Fruit fly (Drosophila melanogaster): ENCODE results near the gene CG12121.

DNA sequence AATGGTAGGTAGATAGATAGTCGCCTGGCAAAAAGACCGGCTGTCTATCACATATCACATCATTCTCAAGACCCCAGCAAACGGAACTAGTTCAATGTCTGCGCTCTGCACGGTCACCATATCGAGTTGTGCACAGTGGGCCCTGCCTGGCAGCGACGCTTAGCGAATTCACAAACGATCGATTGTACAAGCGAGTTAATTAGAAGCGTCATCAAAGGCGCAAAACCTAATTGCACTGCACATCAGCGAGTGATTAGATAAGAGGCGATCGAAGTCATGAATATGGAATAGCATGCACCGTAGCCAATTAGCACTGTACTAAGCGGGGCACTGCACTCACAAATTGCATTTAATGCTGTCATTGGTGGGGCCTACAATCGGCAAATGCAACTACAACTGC lies 11.7 kb downstream of the CG12121 start:
- TF ChIP-seq CG11398 (GFP tag; optimal IDR thresholded peaks at IDR 0.05) (no peak), Sox102F (GFP tag; optimal IDR thresholded peaks at IDR 0.05) (peak; percentile 45), ATbp (GFP tag; optimal IDR thresholded peaks at IDR 0.05) (no peak), tup (GFP tag; optimal IDR thresholded peaks at IDR 0.05) (no peak), Tbp (GFP tag; optimal IDR thresholded peaks at IDR 0.05) (no peak), CG13894 (tag; optimal IDR thresholded peaks at IDR 0.05) (no peak), CG15479 (GFP tag; optimal IDR thresholded peaks at IDR 0.05) (no peak), ab (GFP tag; optimal IDR thresholded peaks at IDR 0.05) (no peak), ttk (GFP tag; IDR thresholded peaks at IDR 0.05) (no peak), Rx (GFP tag; IDR thresholded peaks at IDR 0.05) (peak; percentile 39), knrl (GFP tag; IDR thresholded peaks at IDR 0.05; ENCODE audit: partially characterized antibody) (no peak), eve (GFP tag; optimal IDR thresholded peaks at IDR 0.05) (no peak), Camta (GFP tag; optimal IDR thresholded peaks at IDR 0.05) (no peak), CG30431 (GFP tag; optimal IDR thresholded peaks at IDR 0.05) (no peak)

All from whole organism, embryonic.